Worm (Caenorhabditis elegans) whole organism, L1 larva: ENCODE measurements around the gene F56C9.8.
A peak's percentile ranks its signal among the peaks of the same experiment; 100 is the strongest.

Experiments used
- F16B12.6 ChIP-seq: fragments of 150-350 bp; optimal IDR thresholded peaks from 2 replicates; lab custom pipeline; 2014; ENCODE audit warnings: missing biosample characterization, missing genetic modification characterization
- aha-1 ChIP-seq: fragments of 150-350 bp; optimal IDR thresholded peaks from 2 replicates; lab custom pipeline; 2014; ENCODE audit warnings: missing biosample characterization, missing genetic modification characterization
- alr-1 ChIP-seq: fragments of 200-800 bp; sonication (Bioruptor generic); optimal IDR thresholded peaks from 2 replicates; lab custom pipeline; 2018; ENCODE audit warnings: borderline replicate concordance, mild to moderate bottlenecking, missing genetic modification characterization, missing compliant biosample characterization
- aly-2 ChIP-seq: fragments of 150-350 bp; optimal IDR thresholded peaks from 2 replicates; lab custom pipeline; 2014; ENCODE audit warnings: missing biosample characterization, missing genetic modification characterization
- ceh-63 ChIP-seq: fragments of 200-800 bp; sonication (Bioruptor generic); optimal IDR thresholded peaks from 2 replicates; lab custom pipeline; 2018; ENCODE audit warnings: mild to moderate bottlenecking, missing genetic modification characterization, missing compliant biosample characterization
- ceh-8 ChIP-seq: fragments of 200-800 bp; sonication (Bioruptor generic); optimal IDR thresholded peaks from 2 replicates; lab custom pipeline; 2018; ENCODE audit warnings: mild to moderate bottlenecking, missing genetic modification characterization, moderate library complexity, missing compliant biosample characterization
- ceh-82 ChIP-seq, 3 experiments: fragments of 150-350 bp in 1 of 3; sonication (generic microtip) in 2 of 3; optimal IDR thresholded peaks; 2 replicates each; lab custom pipeline; 2014 to 2017; ENCODE audit warnings: missing biosample characterization in 3 of 3, missing genetic modification characterization in 3 of 3
- ceh-88 ChIP-seq: fragments of 200-800 bp; sonication (Bioruptor generic); IDR thresholded peaks from 2 replicates; pipeline ENCODE4 v1.3.6; 2022; ENCODE audit warnings: missing genetic modification characterization, missing compliant biosample characterization
- ceh-90 ChIP-seq: sonication (generic microtip); optimal IDR thresholded peaks from 2 replicates; lab custom pipeline; 2016; ENCODE audit warnings: missing genetic modification characterization, missing compliant biosample characterization
- dpl-1 ChIP-seq, 3 experiments: fragments of 150-350 bp in 2 of 3; sonication (generic microtip) in 1 of 3; optimal IDR thresholded peaks; 2 replicates each; lab custom pipeline; 2014 to 2017; ENCODE audit warnings: missing biosample characterization in 3 of 3, missing genetic modification characterization in 3 of 3, missing genetic modification reagents in 3 of 3
- dsc-1 ChIP-seq: sonication (generic microtip); optimal IDR thresholded peaks from 2 replicates; lab custom pipeline; 2016; ENCODE audit warnings: mild to moderate bottlenecking, missing genetic modification characterization, missing compliant biosample characterization
- efl-1 ChIP-seq, 4 experiments: fragments of 150-350 bp; optimal IDR thresholded peaks in 3 of 4; peaks in 1 of 4; 1 replicate in 1 of 4; 2 replicates in 3 of 4; lab custom pipeline; 2014; ENCODE audit warnings: missing biosample characterization in 2 of 4, missing genetic modification characterization in 2 of 4, missing genetic modification reagents in 2 of 4
- efl-3 ChIP-seq: fragments of 200-800 bp; sonication (Bioruptor generic); optimal IDR thresholded peaks from 2 replicates; lab custom pipeline; 2018; ENCODE audit warnings: mild to moderate bottlenecking, missing genetic modification characterization, missing compliant biosample characterization
- egl-13 ChIP-seq: sonication (generic microtip); optimal IDR thresholded peaks from 2 replicates; lab custom pipeline; 2016; ENCODE audit warnings: missing genotype, missing genetic modification reagents, missing genetic modification characterization, missing compliant biosample characterization
- ets-5 ChIP-seq: fragments of 200-800 bp; sonication (Bioruptor generic); IDR thresholded peaks from 2 replicates; pipeline ENCODE4 v1.3.6; 2022; ENCODE audit warnings: missing genetic modification characterization, missing compliant biosample characterization
- fkh-10 ChIP-seq: sonication (generic microtip); optimal IDR thresholded peaks from 2 replicates; lab custom pipeline; 2017; ENCODE audit warnings: missing biosample characterization, missing genetic modification reagents, missing genetic modification characterization
- fkh-4 ChIP-seq: sonication (generic microtip); optimal IDR thresholded peaks from 2 replicates; lab custom pipeline; 2016; ENCODE audit warnings: missing compliant biosample characterization, missing genetic modification characterization, borderline replicate concordance
- fos-1 ChIP-seq: fragments of 150-350 bp; optimal IDR thresholded peaks from 2 replicates; lab custom pipeline; 2014; ENCODE audit warnings: missing biosample characterization, missing genetic modification characterization
- hlh-17 ChIP-seq: fragments of 200-800 bp; sonication (Bioruptor generic); optimal IDR thresholded peaks from 2 replicates; lab custom pipeline; 2018; ENCODE audit warnings: missing genetic modification characterization, mild to moderate bottlenecking, missing compliant biosample characterization, moderate library complexity, borderline replicate concordance
- hpl-2 ChIP-seq: fragments of 150-350 bp; optimal IDR thresholded peaks from 2 replicates; lab custom pipeline; 2014; ENCODE audit warnings: missing biosample characterization, missing genetic modification reagents, missing genetic modification characterization
- irx-1 ChIP-seq: sonication (generic microtip); optimal IDR thresholded peaks from 2 replicates; lab custom pipeline; 2016; ENCODE audit warnings: missing genetic modification characterization, missing compliant biosample characterization
- isw-1 ChIP-seq: fragments of 200-800 bp; sonication (Bioruptor generic); IDR thresholded peaks from 2 replicates; pipeline ENCODE4 v1.3.6; 2022; ENCODE audit warnings: missing genetic modification characterization, missing compliant biosample characterization
- jun-1 ChIP-seq: fragments of 150-350 bp; optimal IDR thresholded peaks from 2 replicates; lab custom pipeline; 2014; ENCODE audit warnings: missing biosample characterization, missing genetic modification reagents, missing genetic modification characterization
- lin-14 ChIP-seq: fragments of 200-800 bp; sonication (Bioruptor generic); optimal IDR thresholded peaks from 2 replicates; lab custom pipeline; 2018; ENCODE audit warnings: mild to moderate bottlenecking, missing genetic modification characterization, moderate library complexity, missing compliant biosample characterization
- lin-15B ChIP-seq: fragments of 150-350 bp; sonication (generic microtip); optimal IDR thresholded peaks from 3 replicates; lab custom pipeline; 2014; ENCODE audit warnings: missing biosample characterization, missing genetic modification characterization
- lin-35 ChIP-seq, 2 experiments: fragments of 150-350 bp; optimal IDR thresholded peaks; 2 replicates each; lab custom pipeline; 2014; ENCODE audit warnings: missing biosample characterization in 2 of 2, missing genetic modification characterization in 2 of 2, missing genetic modification reagents in 2 of 2
- lsy-2 ChIP-seq, 2 experiments: fragments of 150-350 bp; optimal IDR thresholded peaks; 2 replicates each; lab custom pipeline; 2014; ENCODE audit warnings: missing biosample characterization in 2 of 2, missing genetic modification characterization in 2 of 2
- mab-9 ChIP-seq: fragments of 200-800 bp; sonication (Bioruptor generic); IDR thresholded peaks from 2 replicates; pipeline ENCODE4 v1.3.6; 2022; ENCODE audit warnings: missing genetic modification reagents, missing genetic modification characterization, missing compliant biosample characterization
- mdl-1 ChIP-seq, 2 experiments: fragments of 150-350 bp; optimal IDR thresholded peaks; 2 replicates each; lab custom pipeline; 2014 to 2017; ENCODE audit warnings: missing biosample characterization in 2 of 2, missing genetic modification characterization in 2 of 2, inconsistent platforms in 1 of 2
- mef-2 ChIP-seq: fragments of 150-350 bp; optimal IDR thresholded peaks from 2 replicates; lab custom pipeline; 2014; ENCODE audit warnings: missing biosample characterization, missing genetic modification characterization
- nhr-19 ChIP-seq: fragments of 200-800 bp; sonication (Bioruptor generic); conservative IDR thresholded peaks from 2 replicates; pipeline ENCODE4 v1.3.6; 2022; ENCODE audit warnings: missing genetic modification characterization, missing compliant biosample characterization
- nhr-20 ChIP-seq: sonication (generic microtip); optimal IDR thresholded peaks from 2 replicates; lab custom pipeline; 2016; ENCODE audit warnings: mild to moderate bottlenecking, missing genetic modification characterization, missing compliant biosample characterization
- nhr-28 ChIP-seq: fragments of 150-350 bp; optimal IDR thresholded peaks from 2 replicates; lab custom pipeline; 2014; ENCODE audit warnings: missing biosample characterization, missing genetic modification characterization
- nhr-47 ChIP-seq: sonication (generic microtip); optimal IDR thresholded peaks from 2 replicates; lab custom pipeline; 2016; ENCODE audit warnings: mild to moderate bottlenecking, missing genetic modification characterization, moderate library complexity, missing compliant biosample characterization
- nhr-84 ChIP-seq: sonication (generic microtip); optimal IDR thresholded peaks from 2 replicates; lab custom pipeline; 2017; ENCODE audit warnings: missing biosample characterization, missing genetic modification characterization
- nhr-90 ChIP-seq: sonication (generic microtip); optimal IDR thresholded peaks from 2 replicates; lab custom pipeline; 2016; ENCODE audit warnings: mild to moderate bottlenecking, missing genetic modification characterization, missing compliant biosample characterization; ENCODE audit not compliant: poor library complexity
- pag-3 ChIP-seq: sonication (generic microtip); optimal IDR thresholded peaks from 2 replicates; lab custom pipeline; 2017; ENCODE audit warnings: missing genetic modification characterization, mild to moderate bottlenecking, missing compliant biosample characterization, antibody characterized with exemption, borderline replicate concordance; ENCODE audit not compliant: insufficient read depth
- pax-3 ChIP-seq: fragments of 200-800 bp; sonication (Bioruptor generic); optimal IDR thresholded peaks from 2 replicates; lab custom pipeline; 2018; ENCODE audit warnings: mild to moderate bottlenecking, missing genetic modification characterization, moderate library complexity, missing compliant biosample characterization
- pqm-1 ChIP-seq: sonication (generic microtip); optimal IDR thresholded peaks from 3 replicates; lab custom pipeline; 2017; ENCODE audit warnings: missing biosample characterization, missing genetic modification characterization
- rnt-1 ChIP-seq: sonication (generic microtip); optimal IDR thresholded peaks from 2 replicates; lab custom pipeline; 2016; ENCODE audit warnings: mild to moderate bottlenecking, missing genetic modification characterization, moderate library complexity, missing compliant biosample characterization
- snpc-4 ChIP-seq: fragments of 150-350 bp; optimal IDR thresholded peaks from 2 replicates; lab custom pipeline; 2014; ENCODE audit warnings: missing biosample characterization, missing genetic modification characterization
- sox-4 ChIP-seq: sonication (generic microtip); optimal IDR thresholded peaks from 2 replicates; lab custom pipeline; 2016; ENCODE audit warnings: missing genetic modification characterization, missing compliant biosample characterization
- sup-37 ChIP-seq: fragments of 200-800 bp; sonication (Bioruptor generic); optimal IDR thresholded peaks from 2 replicates; lab custom pipeline; 2018; ENCODE audit warnings: mild to moderate bottlenecking, missing genetic modification characterization, missing compliant biosample characterization
- swsn-7 ChIP-seq: sonication (generic microtip); optimal IDR thresholded peaks from 2 replicates; lab custom pipeline; 2016; ENCODE audit warnings: missing genetic modification characterization, missing compliant biosample characterization
- unc-130 ChIP-seq: fragments of 150-350 bp; optimal IDR thresholded peaks from 2 replicates; lab custom pipeline; 2017; ENCODE audit warnings: missing biosample characterization, missing genetic modification characterization, inconsistent platforms
- unc-30 ChIP-seq: sonication (generic microtip); optimal IDR thresholded peaks from 2 replicates; lab custom pipeline; 2017; ENCODE audit warnings: missing biosample characterization, missing genetic modification characterization
- unc-62 ChIP-seq: fragments of 150-350 bp; optimal IDR thresholded peaks from 2 replicates; lab custom pipeline; 2014; ENCODE audit warnings: missing biosample characterization, missing genetic modification reagents, missing genetic modification characterization
- xbp-1 ChIP-seq: sonication (generic microtip); optimal IDR thresholded peaks from 2 replicates; lab custom pipeline; 2016; ENCODE audit warnings: missing genetic modification characterization, missing compliant biosample characterization
- zip-4 ChIP-seq: fragments of 200-800 bp; sonication (Bioruptor generic); optimal IDR thresholded peaks from 2 replicates; lab custom pipeline; 2018; ENCODE audit warnings: mild to moderate bottlenecking, missing genetic modification characterization, moderate library complexity, missing compliant biosample characterization

F56C9.8 gene

ce11 chrIII:7278491-7278890, 40.8 kb downstream of the F56C9.8 start (continued):
- peak in 2 of 3 experiments; percentile 58 to 61 for TF ChIP-seq ceh-82 (tag; optimal IDR thresholded peaks at IDR 0.05; lab: Kevin White, UChicago)
- no peak for TF ChIP-seq ceh-90 (tag; lab: Kevin White, UChicago)
- TF ChIP-seq sox-4 (tag; lab: Kevin White, UChicago): peak; percentile 11
- peak; percentile 43 for TF ChIP-seq irx-1
- TF ChIP-seq fos-1 (tag; lab: Kevin White, UChicago): peak; percentile 64
- peak; percentile 77 for TF ChIP-seq jun-1 (tag; lab: Kevin White, UChicago)
- peak; percentile 3 for TF ChIP-seq dsc-1 (tag; lab: Kevin White, UChicago)
- TF ChIP-seq efl-3 (GFP tag; lab: Kevin White, UChicago): no peak
- no peak for TF ChIP-seq ceh-63 (GFP tag; lab: Kevin White, UChicago)
- peak; percentile 40; the same call in 1 of the 2 replicates for TF ChIP-seq nhr-19 (GFP tag; lab: Robert Waterston, UW)
- no peak for TF ChIP-seq lin-15B (tag; lab: Kevin White, UChicago)
- TF ChIP-seq nhr-90: peak; percentile 48
- TF ChIP-seq isw-1 (GFP tag; lab: Robert Waterston, UW): peak; percentile 38
- TF ChIP-seq F16B12.6 (tag; lab: Kevin White, UChicago): no peak
- TF ChIP-seq hpl-2 (GFP tag; lab: Kevin White, UChicago): peak; percentile 27
- peak; percentile 49 to 85 for TF ChIP-seq lsy-2 (tag; optimal IDR thresholded peaks at IDR 0.05; lab: Kevin White, UChicago)
- TF ChIP-seq nhr-47: peak; percentile 74
- no peak for TF ChIP-seq pqm-1 (tag; lab: Kevin White, UChicago)
- TF ChIP-seq efl-1 (optimal IDR thresholded peaks at IDR 0.05; lab: Kevin White, UChicago): peak; percentile 39 to 71
- TF ChIP-seq efl-1 (GFP tag; optimal IDR thresholded peaks at IDR 0.05 in 1 of 2; lab: Kevin White, UChicago): peak; percentile 62 to 98
- peak; percentile 98 for TF ChIP-seq snpc-4 (tag; lab: Kevin White, UChicago)
- TF ChIP-seq zip-4 (GFP tag; lab: Kevin White, UChicago): peak; percentile 54
- peak in 1 of 2 experiments; percentile 37 for TF ChIP-seq mdl-1 (tag; optimal IDR thresholded peaks at IDR 0.05; lab: Kevin White, UChicago)
- TF ChIP-seq rnt-1 (tag; lab: Kevin White, UChicago): peak; percentile 16
- TF ChIP-seq lin-14: peak; percentile 41
- TF ChIP-seq, all 84 proteins: peak for 33

- peak; percentile 58 for TF ChIP-seq isw-1 (GFP tag; lab: Robert Waterston, UW)
- TF ChIP-seq nhr-84: no peak
- peak; percentile 57 for TF ChIP-seq swsn-7 (tag; lab: Kevin White, UChicago)
- peak; percentile 68 for TF ChIP-seq xbp-1 (tag; lab: Kevin White, UChicago)
- TF ChIP-seq sox-4 (tag; lab: Kevin White, UChicago): peak; percentile 0
- TF ChIP-seq ets-5: no peak
- no peak for TF ChIP-seq ceh-88 (GFP tag; lab: Robert Waterston, UW)
- TF ChIP-seq egl-13: peak; percentile 22
- no peak for TF ChIP-seq hlh-17
- no peak for TF ChIP-seq fkh-4 (tag; lab: Kevin White, UChicago)
- no peak for TF ChIP-seq nhr-28 (tag; lab: Kevin White, UChicago)
- TF ChIP-seq F16B12.6 (tag; lab: Kevin White, UChicago): peak; percentile 34
- no peak for TF ChIP-seq ceh-8 (GFP tag; lab: Kevin White, UChicago)
- peak; percentile 70 for TF ChIP-seq nhr-20 (tag; lab: Kevin White, UChicago)
- peak; percentile 78 to 89 for TF ChIP-seq lsy-2 (tag; optimal IDR thresholded peaks at IDR 0.05; lab: Kevin White, UChicago)
- TF ChIP-seq unc-130 (tag; lab: Kevin White, UChicago): peak; percentile 67
- TF ChIP-seq lin-35 (GFP tag; optimal IDR thresholded peaks at IDR 0.05; lab: Kevin White, UChicago): peak; percentile 96 to 99
- TF ChIP-seq unc-30 (tag; lab: Kevin White, UChicago): no peak
- no peak for TF ChIP-seq sup-37 (GFP tag; lab: Kevin White, UChicago)
- no peak for TF ChIP-seq pax-3 (tag; lab: Kevin White, UChicago)
- TF ChIP-seq aly-2 (tag; lab: Kevin White, UChicago): no peak
- peak; percentile 72 for TF ChIP-seq snpc-4 (tag; lab: Kevin White, UChicago)
- no peak for TF ChIP-seq alr-1 (tag; lab: Kevin White, UChicago)
- TF ChIP-seq pag-3: no peak
- peak; percentile 39 for TF ChIP-seq irx-1
- TF ChIP-seq mef-2 (tag; lab: Kevin White, UChicago): no peak
- TF ChIP-seq unc-62: no peak
- no peak for TF ChIP-seq aha-1 (tag; lab: Kevin White, UChicago)
- peak; percentile 93 to 97 (median 97) for TF ChIP-seq dpl-1 (GFP tag; optimal IDR thresholded peaks at IDR 0.05; lab: Kevin White, UChicago)
- no peak for TF ChIP-seq fkh-10 (GFP tag; lab: Kevin White, UChicago)
- no peak for TF ChIP-seq mab-9 (GFP tag; lab: Robert Waterston, UW)
These were observed 42.1 kb downstream of the F56C9.8 start, which contains the start of the genes spot-1 and B0361.11 for ce11 chrIII:7277228-7277627. TSS of gene spot-1 (minus strand) at chrIII:7277274. TSS of gene B0361.11 (plus strand) at chrIII:7277599.
